Fruit fly (Drosophila melanogaster): ENCODE results near the gene Nin.

Nin gene

dm6 chr2L:5278309-5279130 is at the start of gene Nin, which contains the start of gene Bub1:
Nin (minus strand) TSS chr2L:5278548.
Bub1 (plus strand) TSS chr2L:5278865.
- TF ChIP-seq woc (GFP tag; optimal IDR thresholded peaks at IDR 0.05) (peak; percentile 85), fru (GFP tag; optimal IDR thresholded peaks at IDR 0.05) (peak; percentile 79), sv (GFP tag; optimal IDR thresholded peaks at IDR 0.05) (peak; percentile 14), sage (GFP tag; optimal IDR thresholded peaks at IDR 0.05) (no peak), Dif (GFP tag; optimal IDR thresholded peaks at IDR 0.05; ENCODE audit: partially characterized antibody) (no peak), lola (GFP tag; optimal IDR thresholded peaks at IDR 0.05) (no peak), Jra (GFP tag; optimal IDR thresholded peaks at IDR 0.05) (no peak), foxo (GFP tag; optimal IDR thresholded peaks at IDR 0.05) (no peak), rgr (GFP tag; optimal IDR thresholded peaks at IDR 0.05) (peak; percentile 34), OdsH (GFP tag; optimal IDR thresholded peaks at IDR 0.05) (peak; percentile 35), HLH106 (tag; optimal IDR thresholded peaks at IDR 0.05) (peak; percentile 50), CG32264 (GFP tag; optimal IDR thresholded peaks at IDR 0.05) (no peak), CG9705 (GFP tag; optimal IDR thresholded peaks at IDR 0.05) (peak; percentile 24), Rel (GFP tag; optimal IDR thresholded peaks at IDR 0.05) (no peak), Rel (tag; optimal IDR thresholded peaks at IDR 0.05) (peak; percentile 94), Vsx2 (GFP tag; optimal IDR thresholded peaks at IDR 0.05; ENCODE audit: partially characterized antibody) (no peak), Abd-B (GFP tag; optimal IDR thresholded peaks at IDR 0.05) (no peak), ey (GFP tag; optimal IDR thresholded peaks at IDR 0.05) (peak; percentile 18), dmrt93B (GFP tag; optimal IDR thresholded peaks at IDR 0.05) (no peak), usp (GFP tag; optimal IDR thresholded peaks at IDR 0.05) (no peak), br (GFP tag; optimal IDR thresholded peaks at IDR 0.05) (peak; percentile 4), psq (GFP tag; optimal IDR thresholded peaks at IDR 0.05) (peak; percentile 13), dl (GFP tag; optimal IDR thresholded peaks at IDR 0.05; ENCODE audit: insufficient read depth in 1 of 2, partially characterized antibody in 2 of 2) (no peak), tai (GFP tag; optimal IDR thresholded peaks at IDR 0.05) (no peak), Hnf4 (GFP tag; optimal IDR thresholded peaks at IDR 0.05) (no peak), Sp1 (GFP tag; optimal IDR thresholded peaks at IDR 0.05) (peak; percentile 24), h (GFP tag; optimal IDR thresholded peaks at IDR 0.05) (peak; percentile 22), Hr83 (GFP tag; optimal IDR thresholded peaks at IDR 0.05; ENCODE audit: poor library complexity, severe bottlenecking) (peak; percentile 75), dsf (GFP tag; optimal IDR thresholded peaks at IDR 0.05; ENCODE audit: borderline replicate concordance) (no peak), Myc (optimal IDR thresholded peaks at IDR 0.05) (peak; percentile 72), Mio (GFP tag; optimal IDR thresholded peaks at IDR 0.05) (no peak), GATAd (GFP tag; optimal IDR thresholded peaks at IDR 0.05) (no peak), brk (GFP tag; optimal IDR thresholded peaks at IDR 0.05) (no peak), Hr78 (GFP tag; optimal IDR thresholded peaks at IDR 0.05) (no peak), jim (GFP tag; optimal IDR thresholded peaks at IDR 0.05) (peak; percentile 43), Dfd (GFP tag; optimal IDR thresholded peaks at IDR 0.05) (no peak), CrebA (GFP tag; optimal IDR thresholded peaks at IDR 0.05; ENCODE audit: borderline replicate concordance) (no peak), pan (optimal IDR thresholded peaks at IDR 0.05) (no peak), N (GFP tag; optimal IDR thresholded peaks at IDR 0.05) (no peak)

dm6 chr2L:5327266-5327621 is 48.9 kb upstream of the Nin start:
- TF ChIP-seq dmrt93B (GFP tag; optimal IDR thresholded peaks at IDR 0.05): no peak
